Fruit fly (Drosophila melanogaster) whole organism, embryonic: ENCODE data around the gene CaMKI.

Experiments used
- Bgb ChIP-seq: fragments of 200-800 bp; sonication (Bioruptor generic); IDR thresholded peaks from 2 replicates; pipeline ENCODE4 v1.3.6; 2022; ENCODE audit warnings: missing biosample characterization, missing genetic modification characterization; ENCODE audit not compliant: partially characterized antibody
- CG10979 ChIP-seq: fragments of 200-800 bp; sonication (Bioruptor generic); optimal IDR thresholded peaks from 2 replicates; lab custom pipeline; 2018; ENCODE audit warnings: missing biosample characterization, mild to moderate bottlenecking, missing genetic modification characterization, moderate library complexity
- CG11247 ChIP-seq: fragments of 200-800 bp; sonication (Bioruptor generic); IDR thresholded peaks from 2 replicates; pipeline ENCODE4 v1.3.6; 2022; ENCODE audit warnings: missing biosample characterization, missing genetic modification characterization
- CG12391 ChIP-seq: fragments of 200-800 bp; sonication (Bioruptor generic); optimal IDR thresholded peaks from 3 replicates; lab custom pipeline; 2018; ENCODE audit warnings: missing biosample characterization, mild to moderate bottlenecking, missing genetic modification characterization, moderate library complexity
- CG13123 ChIP-seq: fragments of 200-800 bp; sonication (Bioruptor generic); optimal IDR thresholded peaks from 2 replicates; lab custom pipeline; 2016; ENCODE audit warnings: missing biosample characterization, missing genetic modification characterization
- CG13296 ChIP-seq: fragments of 200-800 bp; sonication (Bioruptor generic); optimal IDR thresholded peaks from 3 replicates; lab custom pipeline; 2018; ENCODE audit warnings: missing biosample characterization, mild to moderate bottlenecking, missing genetic modification characterization
- CG17328 ChIP-seq: fragments of 200-800 bp; sonication (Bioruptor generic); IDR thresholded peaks from 2 replicates; pipeline ENCODE4 v1.3.6; 2022; ENCODE audit warnings: missing biosample characterization, missing genetic modification characterization
- CG2116 ChIP-seq: fragments of 200-800 bp; sonication (Bioruptor generic); optimal IDR thresholded peaks from 3 replicates; lab custom pipeline; 2018; ENCODE audit warnings: missing biosample characterization, mild to moderate bottlenecking, missing genetic modification characterization
- CG32532 ChIP-seq: fragments of 200-800 bp; sonication (Bioruptor generic); IDR thresholded peaks from 2 replicates; pipeline ENCODE4 v1.3.6; 2022; ENCODE audit warnings: missing biosample characterization, missing genetic modification characterization
- CG7372 ChIP-seq: fragments of 200-800 bp; sonication (Bioruptor generic); IDR thresholded peaks from 2 replicates; pipeline ENCODE4 v1.3.6; 2022; ENCODE audit warnings: missing biosample characterization, missing genetic modification characterization
- CG8924 ChIP-seq: fragments of 200-800 bp; optimal IDR thresholded peaks from 3 replicates; lab custom pipeline; 2019; ENCODE audit warnings: missing biosample characterization, mild to moderate bottlenecking, missing genetic modification characterization, moderate library complexity
- CG9727 ChIP-seq: fragments of 200-800 bp; sonication (Bioruptor generic); optimal IDR thresholded peaks from 3 replicates; lab custom pipeline; 2017; ENCODE audit warnings: missing biosample characterization, mild to moderate bottlenecking, missing genetic modification characterization
- CHES-1-like ChIP-seq: fragments of 200-800 bp; sonication (Bioruptor generic); optimal IDR thresholded peaks from 2 replicates; lab custom pipeline; 2016; ENCODE audit warnings: missing biosample characterization, missing genetic modification characterization
- Camta ChIP-seq: fragments of 200-800 bp; sonication (Bioruptor generic); optimal IDR thresholded peaks from 2 replicates; lab custom pipeline; 2016; ENCODE audit warnings: missing biosample characterization, missing genetic modification characterization
- CoRest ChIP-seq: fragments of 200-800 bp; sonication (Bioruptor generic); optimal IDR thresholded peaks from 3 replicates; lab custom pipeline; 2018; ENCODE audit warnings: missing biosample characterization, mild to moderate bottlenecking, missing genetic modification characterization, moderate library complexity
- Dip3 ChIP-seq: fragments of 200-800 bp; sonication (Bioruptor generic); optimal IDR thresholded peaks from 3 replicates; lab custom pipeline; 2016; ENCODE audit warnings: missing biosample characterization, missing genetic modification characterization
- Dll ChIP-seq: fragments of 200-800 bp; sonication (Bioruptor generic); IDR thresholded peaks from 4 replicates; pipeline ENCODE4 v1.3.6; 2022; ENCODE audit warnings: missing biosample characterization, missing genetic modification characterization; ENCODE audit not compliant: partially characterized antibody
- Doc3 ChIP-seq: fragments of 200-800 bp; sonication (Bioruptor generic); IDR thresholded peaks from 3 replicates; pipeline ENCODE4 v1.3.6; 2022; ENCODE audit warnings: missing biosample characterization, missing genetic modification characterization; ENCODE audit not compliant: partially characterized antibody
- Eip74EF ChIP-seq, 2 experiments: fragments of 200-800 bp in 1 of 2; fragments of >200 bp in 1 of 2; sonication (Bioruptor generic) in 1 of 2; optimal IDR thresholded peaks; 2 replicates each; lab custom pipeline; 2017 to 2019; ENCODE audit warnings: missing biosample characterization in 2 of 2, missing genetic modification characterization in 2 of 2, mild to moderate bottlenecking in 1 of 2, moderate library complexity in 1 of 2
- Ets65A ChIP-seq: fragments of 200-800 bp; sonication (Bioruptor generic); peaks from one replicate; lab custom pipeline; 2016; ENCODE audit warnings: missing biosample characterization, missing genetic modification characterization
- HmgD ChIP-seq: fragments of 200-800 bp; sonication (Bioruptor generic); optimal IDR thresholded peaks from 3 replicates; lab custom pipeline; 2016; ENCODE audit warnings: missing biosample characterization, missing genetic modification characterization
- Hr51 ChIP-seq, 2 experiments: fragments of 200-800 bp; sonication (Bioruptor generic); optimal IDR thresholded peaks; 2 replicates in 1 of 2; 3 replicates in 1 of 2; lab custom pipeline; 2016 to 2018; ENCODE audit warnings: missing biosample characterization in 2 of 2, missing genetic modification characterization in 2 of 2, mild to moderate bottlenecking in 1 of 2, moderate library complexity in 1 of 2
- Lim3 ChIP-seq: fragments of 200-800 bp; sonication (Bioruptor generic); IDR thresholded peaks from 2 replicates; pipeline ENCODE4 v1.3.6; 2022; ENCODE audit warnings: missing biosample characterization, missing genetic modification characterization
- MBD-R2 ChIP-seq: fragments of 200-800 bp; sonication (Bioruptor generic); IDR thresholded peaks from 2 replicates; pipeline ENCODE4 v1.3.6; 2022; ENCODE audit warnings: missing biosample characterization, missing genetic modification characterization
- Nf-YB ChIP-seq: fragments of 200-800 bp; sonication (Bioruptor generic); optimal IDR thresholded peaks from 3 replicates; lab custom pipeline; 2019; ENCODE audit warnings: missing biosample characterization, mild to moderate bottlenecking, missing genetic modification characterization, moderate library complexity
- Scr ChIP-seq: fragments of 200-800 bp; sonication (Bioruptor generic); IDR thresholded peaks from 2 replicates; pipeline ENCODE4 v1.3.6; 2022; ENCODE audit warnings: missing biosample characterization, missing genetic modification characterization; ENCODE audit not compliant: partially characterized antibody
- Sox100B ChIP-seq: fragments of 200-800 bp; sonication (Bioruptor generic); optimal IDR thresholded peaks from 3 replicates; lab custom pipeline; 2018; ENCODE audit warnings: missing biosample characterization, mild to moderate bottlenecking, missing genetic modification characterization
- Stat92E ChIP-seq, 3 experiments: fragments of >200 bp in 2 of 3; fragments of 200-800 bp in 1 of 3; sonication (Bioruptor generic) in 1 of 3; optimal IDR thresholded peaks; 2 replicates each; lab custom pipeline; 2017 to 2019; ENCODE audit warnings: missing biosample characterization in 3 of 3, missing genetic modification characterization in 3 of 3, mild to moderate bottlenecking in 1 of 3, moderate library complexity in 1 of 3
- al ChIP-seq: fragments of 200-800 bp; sonication (Bioruptor generic); IDR thresholded peaks from 2 replicates; pipeline ENCODE4 v1.3.6; 2022; ENCODE audit warnings: missing biosample characterization, missing genetic modification characterization
- bcd ChIP-seq: fragments of 200-800 bp; sonication (Bioruptor generic); optimal IDR thresholded peaks from 2 replicates; lab custom pipeline; 2017; ENCODE audit warnings: missing biosample characterization, mild to moderate bottlenecking, missing genetic modification characterization
- chinmo ChIP-seq: fragments of 200-800 bp; sonication (Bioruptor generic); IDR thresholded peaks from 4 replicates; pipeline ENCODE4 v1.3.6; 2022; ENCODE audit warnings: missing biosample characterization, missing genetic modification characterization; ENCODE audit not compliant: partially characterized antibody
- crp ChIP-seq, 2 experiments: fragments of 200-800 bp; sonication (Bioruptor generic); optimal IDR thresholded peaks; 2 replicates in 1 of 2; 3 replicates in 1 of 2; lab custom pipeline; 2017; ENCODE audit warnings: missing biosample characterization in 2 of 2, missing genetic modification characterization in 2 of 2, mild to moderate bottlenecking in 1 of 2, moderate library complexity in 1 of 2
- dysf ChIP-seq: fragments of 200-800 bp; sonication (Bioruptor generic); IDR thresholded peaks from 3 replicates; pipeline ENCODE4 v1.3.6; 2022; ENCODE audit warnings: missing biosample characterization, missing genetic modification characterization
- esg ChIP-seq: fragments of 200-800 bp; sonication (Bioruptor generic); conservative IDR thresholded peaks from 2 replicates; pipeline ENCODE4 v1.3.6; 2022; ENCODE audit warnings: missing biosample characterization, missing genetic modification characterization
- eyg ChIP-seq: fragments of 200-800 bp; sonication (Bioruptor generic); optimal IDR thresholded peaks from 3 replicates; lab custom pipeline; 2016; ENCODE audit warnings: missing biosample characterization, missing genetic modification characterization
- fu2 ChIP-seq: fragments of 200-800 bp; sonication (Bioruptor generic); optimal IDR thresholded peaks from 2 replicates; lab custom pipeline; 2016; ENCODE audit warnings: missing biosample characterization, missing genetic modification characterization
- gfzf ChIP-seq: fragments of 200-800 bp; sonication (Bioruptor generic); optimal IDR thresholded peaks from 2 replicates; lab custom pipeline; 2016; ENCODE audit warnings: missing biosample characterization, mild to moderate bottlenecking, missing genetic modification characterization, moderate library complexity
- kah ChIP-seq: fragments of 200-800 bp; sonication (Bioruptor generic); optimal IDR thresholded peaks from 2 replicates; lab custom pipeline; 2018; ENCODE audit warnings: missing biosample characterization, mild to moderate bottlenecking, missing genetic modification characterization
- lilli ChIP-seq: fragments of 200-800 bp; sonication (Bioruptor generic); optimal IDR thresholded peaks from 3 replicates; lab custom pipeline; 2016; ENCODE audit warnings: missing biosample characterization, missing genetic modification characterization
- lola ChIP-seq, 3 experiments: fragments of >200 bp in 2 of 3; fragments of 200-800 bp in 1 of 3; sonication (Bioruptor generic) in 1 of 3; optimal IDR thresholded peaks; 2 replicates each; lab custom pipeline; 2017 to 2019; ENCODE audit warnings: missing biosample characterization in 3 of 3, missing genetic modification characterization in 3 of 3, mild to moderate bottlenecking in 1 of 3, moderate library complexity in 1 of 3
- mld ChIP-seq: fragments of 200-800 bp; sonication (Bioruptor generic); IDR thresholded peaks from 3 replicates; pipeline ENCODE4 v1.3.6; 2022; ENCODE audit warnings: missing biosample characterization, missing genetic modification characterization; ENCODE audit not compliant: partially characterized antibody
- nom ChIP-seq: fragments of 200-800 bp; sonication (Bioruptor generic); optimal IDR thresholded peaks from 2 replicates; lab custom pipeline; 2017; ENCODE audit warnings: missing biosample characterization, missing genetic modification characterization, mild to moderate bottlenecking, moderate library complexity, missing genetic modification reagents
- org-1 ChIP-seq: fragments of 200-800 bp; sonication (Bioruptor generic); optimal IDR thresholded peaks from 2 replicates; lab custom pipeline; 2017; ENCODE audit warnings: missing biosample characterization, missing genetic modification characterization
- seq ChIP-seq: fragments of 200-800 bp; sonication (Bioruptor generic); IDR thresholded peaks from 2 replicates; pipeline ENCODE4 v1.3.6; 2022; ENCODE audit warnings: missing biosample characterization, missing genetic modification characterization
- stc ChIP-seq: fragments of 200-800 bp; sonication (Bioruptor generic); IDR thresholded peaks from 2 replicates; pipeline ENCODE4 v1.3.6; 2022; ENCODE audit warnings: missing biosample characterization, missing genetic modification characterization
- tgo ChIP-seq: fragments of 200-800 bp; sonication (Bioruptor generic); IDR thresholded peaks from 3 replicates; pipeline ENCODE4 v1.3.6; 2022; ENCODE audit warnings: missing biosample characterization, missing genetic modification characterization
- unpg ChIP-seq: fragments of 200-800 bp; sonication (Bioruptor generic); optimal IDR thresholded peaks from 3 replicates; lab custom pipeline; 2018; ENCODE audit warnings: missing biosample characterization, mild to moderate bottlenecking, missing genetic modification characterization, moderate library complexity
- wdn ChIP-seq: fragments of 200-800 bp; sonication (Bioruptor generic); IDR thresholded peaks from 2 replicates; pipeline ENCODE4 v1.3.6; 2022; ENCODE audit warnings: missing biosample characterization, missing genetic modification characterization
- zfh2 ChIP-seq: fragments of 200-800 bp; sonication (Bioruptor generic); optimal IDR thresholded peaks from 2 replicates; lab custom pipeline; 2016; ENCODE audit warnings: missing biosample characterization, missing genetic modification characterization

The CaMKI gene

DNA sequence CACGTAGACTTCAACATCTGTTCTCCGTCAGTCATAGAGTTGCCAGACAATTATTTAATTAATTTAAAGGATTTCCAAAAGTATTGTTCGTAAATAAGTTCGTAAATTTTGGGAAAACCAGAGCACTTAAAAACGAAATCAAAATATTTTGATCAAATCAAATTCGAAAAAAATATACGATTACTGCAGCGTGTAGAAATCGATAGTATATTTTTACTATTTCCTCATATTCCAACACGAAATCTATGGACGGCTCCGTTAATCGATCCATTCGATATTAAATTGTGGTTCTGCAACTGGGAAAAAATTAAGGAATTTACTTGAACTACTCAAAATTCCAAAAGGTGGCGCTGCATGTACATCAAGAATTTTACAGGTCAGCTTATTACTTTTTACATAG is 41.1 kb downstream of the CaMKI start (continued):
- peak; percentile 40 for TF ChIP-seq CG10979 (tag; lab: Kevin White, UChicago)
- peak; percentile 94 for TF ChIP-seq chinmo (GFP tag; lab: Robert Waterston, UW)
- TF ChIP-seq HmgD (GFP tag; lab: Kevin White, UChicago): peak; percentile 83
- TF ChIP-seq unpg (GFP tag; lab: Kevin White, UChicago): peak; percentile 49
- peak; percentile 96 for TF ChIP-seq Dll (GFP tag; lab: Robert Waterston, UW)
- TF ChIP-seq CoRest: peak; percentile 64
- peak; percentile 24 for TF ChIP-seq CG13123 (GFP tag; lab: Kevin White, UChicago)
- TF ChIP-seq wdn: no peak
- peak; percentile 25 for TF ChIP-seq Dip3 (GFP tag; lab: Kevin White, UChicago)
- TF ChIP-seq al: peak; percentile 22; the same call in 1 of the 2 replicates
- TF ChIP-seq lola (GFP tag; optimal IDR thresholded peaks at IDR 0.05; lab: Kevin White, UChicago): peak in 1 of 3 experiments; percentile 21
- TF ChIP-seq stc (GFP tag; lab: Robert Waterston, UW): no peak; the same call in 1 of the 2 replicates
- TF ChIP-seq eyg (GFP tag; lab: Kevin White, UChicago): peak; percentile 45
- TF ChIP-seq zfh2: peak; percentile 59
- peak; percentile 48 for TF ChIP-seq CG13296 (GFP tag; lab: Kevin White, UChicago)
- TF ChIP-seq CG9727 (GFP tag; lab: Kevin White, UChicago): no peak
- TF ChIP-seq dysf: peak; percentile 44; the same call in 1 of the 3 replicates
- no peak for TF ChIP-seq CG11247 (GFP tag; lab: Robert Waterston, UW)
- TF ChIP-seq CG12391 (tag; lab: Kevin White, UChicago): peak; percentile 67
- TF ChIP-seq CG17328 (GFP tag; lab: Robert Waterston, UW): peak; percentile 38
- TF ChIP-seq seq (GFP tag; lab: Robert Waterston, UW): no peak
- TF ChIP-seq kah (GFP tag; lab: Kevin White, UChicago): no peak
- peak; percentile 97 for TF ChIP-seq Ets65A (GFP tag; lab: Kevin White, UChicago)
- peak; percentile 40 to 60 for TF ChIP-seq Hr51 (GFP tag; optimal IDR thresholded peaks at IDR 0.05; lab: Kevin White, UChicago)
- peak; percentile 98 for TF ChIP-seq Bgb (GFP tag; lab: Robert Waterston, UW)
- 0 out of 2 replicates have a peak, but pooled peaks have one; percentile 18 for TF ChIP-seq CG7372 (GFP tag; lab: Robert Waterston, UW)
- no peak for TF ChIP-seq CHES-1-like
- TF ChIP-seq Scr (GFP tag; lab: Robert Waterston, UW): peak; percentile 92
- TF ChIP-seq Doc3 (GFP tag; lab: Robert Waterston, UW): peak; percentile 95
- no peak for TF ChIP-seq esg (GFP tag; lab: Robert Waterston, UW)
- TF ChIP-seq gfzf (GFP tag; lab: Kevin White, UChicago): peak; percentile 57
- peak; percentile 32 for TF ChIP-seq Nf-YB (GFP tag; lab: Kevin White, UChicago)
- peak; percentile 32 for TF ChIP-seq CG8924 (tag; lab: Kevin White, UChicago)
- TF ChIP-seq crp (GFP tag; optimal IDR thresholded peaks at IDR 0.05; lab: Kevin White, UChicago): peak; percentile 8 to 68
- TF ChIP-seq Sox100B: peak; percentile 14
- 0 out of 3 replicates have a peak, but pooled peaks have one; percentile 33 for TF ChIP-seq tgo (GFP tag; lab: Robert Waterston, UW)
- peak in 1 of 2 experiments; percentile 37 for TF ChIP-seq Eip74EF (GFP tag; optimal IDR thresholded peaks at IDR 0.05; lab: Kevin White, UChicago)
- peak; percentile 46; the same call in 1 of the 2 replicates for TF ChIP-seq CG32532 (GFP tag; lab: Robert Waterston, UW)
- TF ChIP-seq fu2: peak; percentile 64
- TF ChIP-seq Stat92E (GFP tag; optimal IDR thresholded peaks at IDR 0.05; lab: Kevin White, UChicago): peak in 1 of 3 experiments; percentile 75
- TF ChIP-seq Camta (GFP tag; lab: Kevin White, UChicago): peak; percentile 5
- peak; percentile 94 for TF ChIP-seq CG2116 (GFP tag; lab: Kevin White, UChicago)
- TF ChIP-seq mld (GFP tag; lab: Robert Waterston, UW): no peak; the same call in 1 of the 3 replicates
- peak; percentile 58 for TF ChIP-seq bcd
- peak; percentile 58 for TF ChIP-seq lilli (GFP tag; lab: Kevin White, UChicago)
- TF ChIP-seq MBD-R2 (GFP tag; lab: Robert Waterston, UW): 0 out of 2 replicates have a peak, but pooled peaks have one; percentile 29
- TF ChIP-seq Lim3 (GFP tag; lab: Robert Waterston, UW): no peak
- TF ChIP-seq org-1 (GFP tag; lab: Kevin White, UChicago): no peak
- peak; percentile 17 for TF ChIP-seq nom
